Worm (Caenorhabditis elegans) whole organism, L3 larva: ENCODE measurements around the gene ceh-16.

ENCODE experiments used
- jun-1 ChIP-seq: fragments of 150-350 bp; optimal IDR thresholded peaks from 2 replicates; lab custom pipeline; 2014; ENCODE audit warnings: missing biosample characterization, missing genetic modification reagents, missing genetic modification characterization
- mdl-1 ChIP-seq: fragments of 150-350 bp; optimal IDR thresholded peaks from 2 replicates; lab custom pipeline; 2014; ENCODE audit warnings: missing biosample characterization, missing genetic modification characterization
- nhr-25 ChIP-seq: sonication (generic microtip); optimal IDR thresholded peaks from 2 replicates; lab custom pipeline; 2017; ENCODE audit warnings: missing biosample characterization, missing genetic modification characterization
- pqm-1 ChIP-seq: fragments of 150-350 bp; optimal IDR thresholded peaks from 2 replicates; lab custom pipeline; 2017; ENCODE audit warnings: missing biosample characterization, missing genetic modification characterization, inconsistent platforms
- unc-39 ChIP-seq: sonication (generic microtip); optimal IDR thresholded peaks from 4 replicates; lab custom pipeline; 2017; ENCODE audit warnings: missing biosample characterization, missing genetic modification characterization

- TF ChIP-seq mdl-1 (no peak), pqm-1 (tag; lab: Kevin White, UChicago) (no peak), unc-39 (no peak), nhr-25 (tag; lab: Kevin White, UChicago) (no peak), jun-1 (tag; lab: Kevin White, UChicago) (no peak)
Measured at ce11 chrIII:8652112-8652694, 29.7 kb downstream of the ceh-16 start.
